Worm (Caenorhabditis elegans): Measurements from ENCODE around the gene C05C10.5.

DNA sequence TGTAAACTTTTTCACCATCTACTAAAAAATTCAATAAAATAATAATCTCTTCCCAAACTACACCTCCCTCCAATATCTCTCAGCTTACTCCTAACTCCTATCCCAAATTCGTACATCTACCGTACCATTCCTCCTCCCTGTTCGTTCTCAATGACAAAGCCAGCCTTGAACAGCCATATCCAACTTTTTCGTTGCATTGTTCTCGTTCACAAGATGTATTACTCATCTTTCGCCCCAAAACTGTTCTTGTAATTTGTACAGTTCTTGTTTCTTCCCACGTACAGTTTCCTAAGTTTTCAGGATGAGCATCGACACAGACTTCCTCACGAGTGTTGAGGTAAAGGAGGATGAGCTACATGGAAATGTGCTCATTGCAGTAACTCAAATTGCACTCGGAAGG is 16.0 kb downstream of the C05C10.5 start, which contains the start of gene egl-43:
- TF ChIP-seq ref-1 (GFP tag; conservative IDR thresholded peaks at IDR 0.05) (no peak), cog-1 (tag; optimal IDR thresholded peaks at IDR 0.05) (no peak)

Data from whole organism, midembryonic.